Fruit fly (Drosophila melanogaster): ENCODE results near the gene Arpc3A.

The Arpc3A gene

DNA sequence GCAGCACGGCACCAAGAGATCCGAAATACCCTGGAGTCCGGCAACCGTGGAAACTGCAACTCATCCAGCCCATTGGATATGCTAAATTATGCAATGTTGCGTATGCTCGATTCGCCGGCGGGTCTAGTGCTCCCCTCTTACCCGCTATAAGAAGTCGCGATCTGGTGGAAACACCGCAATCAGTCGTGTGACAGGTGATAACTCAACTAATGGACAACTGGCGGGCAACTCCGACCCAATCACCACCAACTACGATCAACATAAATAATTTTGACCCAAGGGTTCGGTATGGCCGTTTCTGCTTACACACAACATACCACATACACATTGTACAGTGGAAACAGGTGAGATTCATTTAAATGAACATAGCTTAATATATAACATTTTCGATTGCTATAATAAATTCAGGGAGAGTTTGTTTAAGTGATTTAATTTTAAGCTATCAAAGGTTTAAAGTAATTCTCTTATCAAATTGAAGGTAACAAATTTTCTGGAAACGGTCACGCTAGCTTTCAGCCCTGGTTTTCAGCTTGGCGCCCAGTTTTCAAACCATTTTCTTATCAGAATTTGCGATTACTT lies 22.8 kb downstream of the Arpc3A start, which contains the start of gene Hmt-1:
Gene Hmt-1 (minus strand): TSS at position 282 of the 579 bp plus-strand sequence.
- TF ChIP-seq CG1621 (tag; optimal IDR thresholded peaks at IDR 0.05): no peak
- TF ChIP-seq CG11902 (GFP tag; optimal IDR thresholded peaks at IDR 0.05): no peak
- no peak for TF ChIP-seq CG8319 (GFP tag; optimal IDR thresholded peaks at IDR 0.05)
- TF ChIP-seq CG6808 (GFP tag; optimal IDR thresholded peaks at IDR 0.05): no peak
- TF ChIP-seq Hr4 (GFP tag; optimal IDR thresholded peaks at IDR 0.05): no peak
- TF ChIP-seq CG9139 (GFP tag; optimal IDR thresholded peaks at IDR 0.05): no peak
- TF ChIP-seq svp (GFP tag): peak; percentile 95
- TF ChIP-seq CG11762 (GFP tag; optimal IDR thresholded peaks at IDR 0.05; ENCODE audit: insufficient read depth): no peak
- no peak for TF ChIP-seq Eip78C (GFP tag)

DNA sequence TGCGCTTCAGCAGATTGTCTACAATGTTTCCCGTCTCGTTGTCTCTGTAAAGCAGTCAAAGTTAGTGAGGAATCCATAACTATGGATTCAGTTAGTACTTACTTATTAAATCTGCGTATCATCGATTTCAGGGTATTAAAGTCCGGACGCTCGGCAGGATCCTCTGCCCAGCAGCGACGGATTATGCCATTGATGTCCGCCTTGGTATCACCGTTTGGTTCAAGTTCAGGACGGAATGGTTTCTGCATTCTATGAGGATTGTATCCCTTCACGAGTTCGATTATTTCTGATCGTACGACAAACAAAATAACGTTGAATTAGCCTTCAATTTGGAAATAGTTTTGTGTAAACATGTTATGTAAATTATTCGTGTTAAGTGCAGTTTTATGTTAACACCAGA lies 25.4 kb downstream of the Arpc3A start, which contains the start of gene CG9632:
Gene CG9632 (plus strand): TSS at position 301 of the 400 bp plus-strand sequence.
- TF ChIP-seq CG9139 (GFP tag; optimal IDR thresholded peaks at IDR 0.05) (no peak), Gug (GFP tag; IDR thresholded peaks at IDR 0.05) (no peak), net (GFP tag; optimal IDR thresholded peaks at IDR 0.05) (no peak), CG6808 (GFP tag; optimal IDR thresholded peaks at IDR 0.05) (no peak), CG11762 (GFP tag; optimal IDR thresholded peaks at IDR 0.05; ENCODE audit: insufficient read depth) (no peak), CG6163 (GFP tag; IDR thresholded peaks at IDR 0.05) (no peak), CG15336 (GFP tag; IDR thresholded peaks at IDR 0.05) (no peak)

DNA sequence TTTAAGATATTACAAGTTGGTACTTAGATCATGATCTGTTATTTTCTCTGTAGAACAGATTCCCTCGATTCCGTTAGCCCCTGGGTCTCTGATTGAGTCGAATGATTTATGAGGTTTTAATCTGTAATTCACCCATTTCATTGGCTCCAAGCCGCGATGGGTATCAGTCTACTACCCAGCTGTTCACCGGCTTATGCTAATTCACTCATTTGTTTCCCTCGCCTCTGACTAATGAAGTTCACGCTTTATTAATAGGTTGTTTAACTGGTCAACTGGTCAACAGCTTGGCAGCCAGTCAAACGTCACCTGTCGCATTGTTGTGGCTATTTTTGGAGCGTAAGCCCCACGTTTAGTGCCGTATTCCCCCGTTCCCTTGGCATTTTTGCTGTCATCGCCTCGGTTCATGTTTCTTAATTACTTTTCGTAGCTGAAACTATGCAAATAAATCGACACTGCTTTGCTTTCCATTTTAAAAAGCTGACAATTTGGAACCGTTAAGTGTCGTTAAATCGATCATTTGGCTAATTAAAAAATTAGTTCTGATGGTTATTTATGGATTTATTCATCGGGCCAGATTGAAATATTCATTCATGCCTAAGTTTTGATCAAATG lies 38.5 kb downstream of the Arpc3A start:
- TF ChIP-seq Sox14 (GFP tag; optimal IDR thresholded peaks at IDR 0.05) (no peak), pdm3 (GFP tag; optimal IDR thresholded peaks at IDR 0.05) (no peak), topi (GFP tag; optimal IDR thresholded peaks at IDR 0.05) (no peak), spab (GFP tag; optimal IDR thresholded peaks at IDR 0.05) (no peak), CG31627 (GFP tag; optimal IDR thresholded peaks at IDR 0.05) (no peak), Lpt (GFP tag; optimal IDR thresholded peaks at IDR 0.05) (no peak), CG6163 (GFP tag; IDR thresholded peaks at IDR 0.05) (no peak), salr (GFP tag; optimal IDR thresholded peaks at IDR 0.05) (no peak), CG16779 (tag; optimal IDR thresholded peaks at IDR 0.05) (no peak), dac (GFP tag; optimal IDR thresholded peaks at IDR 0.05) (no peak), Eip78C (GFP tag) (no peak), eg (GFP tag; IDR thresholded peaks at IDR 0.05) (no peak)

DNA sequence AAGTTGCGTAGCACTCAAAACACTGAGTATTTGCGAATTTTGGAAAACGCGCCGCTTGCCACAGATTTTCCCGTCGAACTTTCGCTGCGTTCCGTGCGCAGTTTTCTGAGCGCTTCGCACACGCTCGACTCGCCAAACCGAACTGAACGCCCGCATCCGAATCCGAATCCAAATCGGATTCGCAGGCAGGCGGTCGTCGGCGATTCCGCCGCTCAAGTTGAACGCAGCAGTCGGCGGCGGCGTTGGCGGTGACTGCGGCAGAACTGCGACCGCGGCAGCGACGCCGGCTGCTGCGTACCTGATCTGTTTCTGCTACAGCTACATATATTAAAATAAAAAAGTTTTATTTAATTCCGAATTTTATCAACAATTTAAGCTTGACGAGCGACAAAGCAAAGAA lies 41.2 kb downstream of the Arpc3A start, which contains the start of gene CG31183:
Gene CG31183 (minus strand): TSS at position 329 of the 400 bp plus-strand sequence.
- no peak for TF ChIP-seq CG8119 (GFP tag; IDR thresholded peaks at IDR 0.05)
- TF ChIP-seq CG16779 (tag; optimal IDR thresholded peaks at IDR 0.05): no peak
- no peak for TF ChIP-seq ss (GFP tag; optimal IDR thresholded peaks at IDR 0.05)

Data from whole organism, prepupa.